Worm (Caenorhabditis elegans) whole organism, L2 larva: ENCODE measurements around the gene clec-118.
A peak's percentile ranks its signal among the peaks of the same experiment; 100 is the strongest.

Experiments used
- C34F6.9 ChIP-seq: fragments of 150-350 bp; optimal IDR thresholded peaks from 2 replicates; lab custom pipeline; 2014; ENCODE audit warnings: missing biosample characterization, missing genetic modification characterization
- R02D3.7 ChIP-seq: fragments of 150-350 bp; optimal IDR thresholded peaks from 2 replicates; lab custom pipeline; 2014; ENCODE audit warnings: missing biosample characterization, missing genetic modification characterization
- Y55F3AM.14 ChIP-seq: fragments of 200-800 bp; sonication (Bioruptor generic); optimal IDR thresholded peaks from 2 replicates; lab custom pipeline; 2018; ENCODE audit warnings: mild to moderate bottlenecking, missing genetic modification characterization, missing compliant biosample characterization
- alr-1 ChIP-seq: fragments of 150-350 bp; optimal IDR thresholded peaks from 2 replicates; lab custom pipeline; 2014; ENCODE audit warnings: missing biosample characterization, missing genetic modification characterization
- aly-2 ChIP-seq: fragments of 150-350 bp; optimal IDR thresholded peaks from 2 replicates; lab custom pipeline; 2014; ENCODE audit warnings: missing biosample characterization, missing genetic modification characterization
- ama-1 ChIP-seq: fragments of 150-350 bp; optimal IDR thresholded peaks from 2 replicates; lab custom pipeline; 2018; ENCODE audit warnings: inconsistent platforms
- blmp-1 ChIP-seq: sonication (generic microtip); optimal IDR thresholded peaks from 2 replicates; lab custom pipeline; 2017; ENCODE audit warnings: missing genetic modification characterization, mild to moderate bottlenecking, missing compliant biosample characterization, antibody characterized with exemption, moderate library complexity; ENCODE audit not compliant: insufficient read depth
- ceh-16 ChIP-seq: fragments of 150-350 bp; optimal IDR thresholded peaks from 2 replicates; lab custom pipeline; 2014; ENCODE audit warnings: missing biosample characterization, missing genetic modification characterization
- ceh-82 ChIP-seq: fragments of 150-350 bp; optimal IDR thresholded peaks from 2 replicates; lab custom pipeline; 2014; ENCODE audit warnings: missing biosample characterization, missing genetic modification characterization
- crh-2 ChIP-seq: sonication (generic microtip); optimal IDR thresholded peaks from 2 replicates; lab custom pipeline; 2017; ENCODE audit warnings: missing biosample characterization, missing genetic modification characterization
- dmd-4 ChIP-seq: sonication (generic microtip); optimal IDR thresholded peaks from 2 replicates; lab custom pipeline; 2017; ENCODE audit warnings: missing biosample characterization, missing genetic modification characterization
- fos-1 ChIP-seq: fragments of 150-350 bp; optimal IDR thresholded peaks from 2 replicates; lab custom pipeline; 2014; ENCODE audit warnings: missing biosample characterization, missing genetic modification characterization
- gmeb-1 ChIP-seq: fragments of 150-350 bp; optimal IDR thresholded peaks from 2 replicates; lab custom pipeline; 2014; ENCODE audit warnings: missing biosample characterization, missing genetic modification characterization
- lin-13 ChIP-seq: fragments of 150-350 bp; optimal IDR thresholded peaks from 2 replicates; lab custom pipeline; 2014; ENCODE audit warnings: missing biosample characterization, missing genetic modification reagents, missing genetic modification characterization
- lin-39 ChIP-seq: fragments of 150-350 bp; optimal IDR thresholded peaks from 2 replicates; lab custom pipeline; 2014; ENCODE audit warnings: missing biosample characterization, missing genetic modification reagents, missing genetic modification characterization
- lsy-2 ChIP-seq, 2 experiments: fragments of 150-350 bp in 1 of 2; sonication (generic microtip) in 1 of 2; optimal IDR thresholded peaks; 2 replicates each; lab custom pipeline; 2014 to 2017; ENCODE audit warnings: missing biosample characterization in 2 of 2, missing genetic modification characterization in 2 of 2
- mbf-1 ChIP-seq: sonication (generic microtip); optimal IDR thresholded peaks from 2 replicates; lab custom pipeline; 2017; ENCODE audit warnings: missing biosample characterization, missing genetic modification characterization
- nhr-11 ChIP-seq: fragments of 150-350 bp; optimal IDR thresholded peaks from 2 replicates; lab custom pipeline; 2014; ENCODE audit warnings: missing biosample characterization, missing genetic modification characterization
- nhr-129 ChIP-seq: fragments of 150-350 bp; optimal IDR thresholded peaks from 2 replicates; lab custom pipeline; 2014; ENCODE audit warnings: missing biosample characterization, missing genetic modification characterization
- nhr-237 ChIP-seq: fragments of 150-350 bp; optimal IDR thresholded peaks from 2 replicates; lab custom pipeline; 2014; ENCODE audit warnings: missing biosample characterization, missing genetic modification characterization
- nhr-25 ChIP-seq: fragments of 150-350 bp; sonication (generic microtip); optimal IDR thresholded peaks from 3 replicates; lab custom pipeline; 2014; ENCODE audit warnings: missing biosample characterization, missing genetic modification characterization
- peb-1 ChIP-seq: fragments of 150-350 bp; optimal IDR thresholded peaks from 2 replicates; lab custom pipeline; 2014; ENCODE audit warnings: missing biosample characterization, missing genetic modification characterization
- skn-1 ChIP-seq: sonication (generic microtip); optimal IDR thresholded peaks from 2 replicates; lab custom pipeline; 2017; ENCODE audit warnings: missing biosample characterization, missing genetic modification characterization
- sma-3 ChIP-seq: sonication (generic microtip); optimal IDR thresholded peaks from 2 replicates; lab custom pipeline; 2016; ENCODE audit warnings: missing genetic modification reagents, missing genetic modification characterization, missing compliant biosample characterization
- sma-9 ChIP-seq, 2 experiments: fragments of 150-350 bp in 1 of 2; sonication (generic microtip) in 1 of 2; optimal IDR thresholded peaks; 2 replicates each; lab custom pipeline; 2014 to 2016; ENCODE audit warnings: missing genetic modification characterization in 2 of 2, mild to moderate bottlenecking in 1 of 2, missing biosample characterization in 1 of 2, missing compliant biosample characterization in 1 of 2, missing genetic modification reagents in 1 of 2, moderate library complexity in 1 of 2
- unc-39 ChIP-seq: fragments of 150-350 bp; optimal IDR thresholded peaks from 2 replicates; lab custom pipeline; 2014; ENCODE audit warnings: missing biosample characterization, missing genetic modification characterization
- unc-55 ChIP-seq: fragments of 150-350 bp; sonication (generic microtip); optimal IDR thresholded peaks from 3 replicates; lab custom pipeline; 2014; ENCODE audit warnings: missing biosample characterization, missing genetic modification reagents, missing genetic modification characterization
- unc-62 ChIP-seq: fragments of 150-350 bp; optimal IDR thresholded peaks from 2 replicates; lab custom pipeline; 2014; ENCODE audit warnings: missing biosample characterization, missing genetic modification reagents, missing genetic modification characterization
- ztf-4 ChIP-seq: fragments of 150-350 bp; optimal IDR thresholded peaks from 2 replicates; lab custom pipeline; 2014; ENCODE audit warnings: missing biosample characterization, missing genetic modification characterization

The clec-118 gene

ce11 chrII:650321-651005 is 38.2 kb upstream of the clec-118 start, which contains the start of the genes K07E8.7 and frpr-14 (continued):
- TF ChIP-seq sma-9 (GFP tag; optimal IDR thresholded peaks at IDR 0.05; lab: Kevin White, UChicago) (no peak), sma-9 (tag; optimal IDR thresholded peaks at IDR 0.05; lab: Kevin White, UChicago) (no peak), Y55F3AM.14 (GFP tag; lab: Kevin White, UChicago) (no peak)

- TF ChIP-seq ceh-16 (no peak), Y55F3AM.14 (GFP tag; lab: Kevin White, UChicago) (no peak), unc-62 (GFP tag; lab: Kevin White, UChicago) (no peak), skn-1 (tag; lab: Kevin White, UChicago) (no peak)
Measured at ce11 chrII:643733-644132, 31.5 kb upstream of the clec-118 start.

ce11 chrII:639467-639866 is 27.2 kb upstream of the clec-118 start, which contains the start of gene K07E8.6:
K07E8.6 (minus strand) TSS chrII:639567.
- TF ChIP-seq ceh-82 (tag; lab: Kevin White, UChicago) = no peak
- no peak for TF ChIP-seq ztf-4 (tag; lab: Kevin White, UChicago)
- peak; percentile 12 for TF ChIP-seq C34F6.9 (tag; lab: Kevin White, UChicago)
- TF ChIP-seq blmp-1 (tag; lab: Kevin White, UChicago) = no peak
- TF ChIP-seq nhr-11 = no peak
- TF ChIP-seq, all 48 proteins: peak for 1

- TF ChIP-seq unc-62 (GFP tag; lab: Kevin White, UChicago) (no peak), nhr-11 (no peak), skn-1 (tag; lab: Kevin White, UChicago) (no peak), unc-39 (tag; lab: Kevin White, UChicago) (no peak), dmd-4 (tag; lab: Kevin White, UChicago) (no peak), lsy-2 (tag; optimal IDR thresholded peaks at IDR 0.05; lab: Kevin White, UChicago) (no peak), nhr-25 (tag; lab: Kevin White, UChicago) (no peak), alr-1 (tag; lab: Kevin White, UChicago) (no peak), lin-39 (no peak), gmeb-1 (tag; lab: Kevin White, UChicago) (no peak), nhr-237 (tag; lab: Kevin White, UChicago) (no peak), peb-1 (tag; lab: Kevin White, UChicago) (no peak), Y55F3AM.14 (GFP tag; lab: Kevin White, UChicago) (no peak), ama-1 (lab: Kevin White, UChicago) (no peak), crh-2 (no peak), sma-9 (GFP tag; optimal IDR thresholded peaks at IDR 0.05; lab: Kevin White, UChicago) (no peak), sma-9 (tag; optimal IDR thresholded peaks at IDR 0.05; lab: Kevin White, UChicago) (no peak)
Measured at ce11 chrII:633984-634383, 21.7 kb upstream of the clec-118 start, which contains the start of gene T04B8.1. T04B8.1 (plus strand) TSS chrII:634284.

- TF ChIP-seq lin-13 (GFP tag; lab: Kevin White, UChicago) (no peak), nhr-129 (no peak), unc-55 (GFP tag; lab: Kevin White, UChicago) (no peak), ceh-82 (tag; lab: Kevin White, UChicago) (no peak), fos-1 (no peak), aly-2 (tag; lab: Kevin White, UChicago) (no peak), Y55F3AM.14 (GFP tag; lab: Kevin White, UChicago) (no peak)
Measured at ce11 chrII:627913-628312, 15.7 kb upstream of the clec-118 start.

- no peak for TF ChIP-seq sma-3
- no peak for TF ChIP-seq unc-55 (GFP tag; lab: Kevin White, UChicago)
- TF ChIP-seq mbf-1 (tag; lab: Kevin White, UChicago) = no peak
- TF ChIP-seq Y55F3AM.14 (GFP tag; lab: Kevin White, UChicago) = no peak
- TF ChIP-seq R02D3.7 (tag; lab: Kevin White, UChicago) = no peak
Measured at ce11 chrII:627205-627604, 14.9 kb upstream of the clec-118 start, which contains the start of gene arrd-1. arrd-1 (plus strand) TSS chrII:627505.
